Worm (Caenorhabditis elegans): ENCODE results near the gene srw-66.

srw-66 gene

ce11 chrII:1246855-1247259 is 24.9 kb downstream of the srw-66 start (continued):
- TF ChIP-seq mel-28 (tag; optimal IDR thresholded peaks at IDR 0.05; ENCODE audit: borderline replicate concordance) (no peak), madf-6 (GFP tag; IDR thresholded peaks at IDR 0.05) (peak; percentile 60; the same call in 1 of the 2 replicates), nfya-1 (tag; optimal IDR thresholded peaks at IDR 0.05; ENCODE audit: borderline replicate concordance, insufficient read depth) (no peak), hmg-20 (GFP tag; IDR thresholded peaks at IDR 0.05) (no peak), lin-35 (GFP tag; optimal IDR thresholded peaks at IDR 0.05) (no peak), ekl-4 (GFP tag; IDR thresholded peaks at IDR 0.05) (peak; percentile 39; the same call in 1 of the 2 replicates), lag-1 (GFP tag; IDR thresholded peaks at IDR 0.05) (no peak), fkh-3 (tag; optimal IDR thresholded peaks at IDR 0.05) (no peak), C06A6.2 (GFP tag; conservative IDR thresholded peaks at IDR 0.05) (peak; percentile 62), dox-1 (GFP tag; IDR thresholded peaks at IDR 0.05) (peak; percentile 85), ztf-22 (GFP tag; optimal IDR thresholded peaks at IDR 0.05) (no peak), ceh-79 (tag; optimal IDR thresholded peaks at IDR 0.05) (no peak), F57C9.4 (tag; optimal IDR thresholded peaks at IDR 0.05) (no peak), hsf-1 (GFP tag; IDR thresholded peaks at IDR 0.05) (no peak), F55B11.4 (tag; optimal IDR thresholded peaks at IDR 0.05; ENCODE audit: borderline replicate concordance, insufficient read depth) (no peak), hlh-26 (GFP tag; conservative IDR thresholded peaks at IDR 0.05) (no peak), somi-1 (GFP tag; optimal IDR thresholded peaks at IDR 0.05) (no peak), bed-1 (GFP tag; IDR thresholded peaks at IDR 0.05) (no peak), snpc-1.3 (tag; optimal IDR thresholded peaks at IDR 0.05; ENCODE audit: insufficient read depth) (no peak), ets-4 (GFP tag; optimal IDR thresholded peaks at IDR 0.05) (peak; percentile 8), F10E7.11 (tag; optimal IDR thresholded peaks at IDR 0.05) (no peak), F57A8.1 (GFP tag; optimal IDR thresholded peaks at IDR 0.05) (no peak), ztf-26 (tag; optimal IDR thresholded peaks at IDR 0.05) (peak; percentile 69), zim-3 (tag; optimal IDR thresholded peaks at IDR 0.05) (no peak), Y53G8AR.9 (GFP tag; conservative IDR thresholded peaks at IDR 0.05) (no peak), T26A5.8 (tag; optimal IDR thresholded peaks at IDR 0.05) (no peak), F52B5.7 (tag; optimal IDR thresholded peaks at IDR 0.05) (peak; percentile 28), unc-62 (GFP tag; optimal IDR thresholded peaks at IDR 0.05) (no peak), mxl-1 (tag; optimal IDR thresholded peaks at IDR 0.05) (no peak), akir-1 (GFP tag; optimal IDR thresholded peaks at IDR 0.05) (no peak), tlf-1 (GFP tag; optimal IDR thresholded peaks at IDR 0.05) (no peak), lin-54 (GFP tag; optimal IDR thresholded peaks at IDR 0.05) (no peak), ztf-18 (tag; optimal IDR thresholded peaks at IDR 0.05) (peak; percentile 32), B0019.2 (GFP tag; conservative IDR thresholded peaks at IDR 0.05) (no peak), ztf-25 (GFP tag; IDR thresholded peaks at IDR 0.05) (0 out of 2 replicates have a peak, but pooled peaks have one; percentile 15), K11D2.4 (GFP tag; IDR thresholded peaks at IDR 0.05) (peak; percentile 53; the same call in 1 of the 2 replicates), cebp-2 (GFP tag; IDR thresholded peaks at IDR 0.05) (no peak), Y67H2A.10 (GFP tag; conservative IDR thresholded peaks at IDR 0.05) (no peak), B0261.1 (tag; optimal IDR thresholded peaks at IDR 0.05) (no peak), pha-4 (tag; optimal IDR thresholded peaks at IDR 0.05) (no peak), gei-17 (GFP tag; optimal IDR thresholded peaks at IDR 0.05) (no peak), lsl-1 (GFP tag; optimal IDR thresholded peaks at IDR 0.05) (no peak), hrde-1 (tag; optimal IDR thresholded peaks at IDR 0.05; ENCODE audit: borderline replicate concordance) (no peak), nfya-2 (GFP tag; IDR thresholded peaks at IDR 0.05) (no peak), let-607 (tag; optimal IDR thresholded peaks at IDR 0.05) (peak in 1 of 2 experiments; percentile 28), attf-3 (GFP tag; conservative IDR thresholded peaks at IDR 0.05) (no peak), egl-44 (GFP tag; IDR thresholded peaks at IDR 0.05) (0 out of 2 replicates have a peak, but pooled peaks have one; percentile 23), pbrm-1 (GFP tag; IDR thresholded peaks at IDR 0.05) (no peak)
